Worm (Caenorhabditis elegans) whole organism, L2 larva: ENCODE results near the gene T22B7.7.

Experiments used
- fos-1 ChIP-seq: fragments of 150-350 bp; optimal IDR thresholded peaks from 2 replicates; lab custom pipeline; 2014; ENCODE audit warnings: missing biosample characterization, missing genetic modification characterization
- mdl-1 ChIP-seq, 2 experiments: fragments of 150-350 bp in 1 of 2; sonication (generic microtip) in 1 of 2; optimal IDR thresholded peaks; 2 replicates each; lab custom pipeline; 2017; ENCODE audit warnings: missing biosample characterization in 2 of 2, missing genetic modification characterization in 2 of 2
- unc-55 ChIP-seq: fragments of 150-350 bp; sonication (generic microtip); optimal IDR thresholded peaks from 3 replicates; lab custom pipeline; 2014; ENCODE audit warnings: missing biosample characterization, missing genetic modification reagents, missing genetic modification characterization

DNA sequence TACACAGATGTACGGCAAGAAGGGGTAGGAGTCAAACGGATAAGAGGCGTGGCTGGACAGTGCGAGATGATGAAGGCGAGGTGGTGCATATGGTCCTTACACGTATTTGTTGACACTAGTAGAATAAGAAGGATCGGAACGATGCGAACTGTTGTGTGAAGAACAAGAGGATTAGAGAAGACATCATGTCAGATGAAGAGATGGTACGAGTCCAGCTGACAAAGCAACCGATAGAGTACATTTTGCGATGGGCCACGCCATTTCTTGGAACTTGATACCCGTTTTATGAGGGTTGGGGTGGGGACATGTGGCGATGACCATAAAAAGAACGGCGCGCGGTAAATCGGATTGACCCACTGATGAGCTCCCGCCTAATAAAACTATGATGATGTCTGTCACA is 44.5 kb upstream of the T22B7.7 start:
- TF ChIP-seq unc-55 (no peak), mdl-1 (tag; optimal IDR thresholded peaks at IDR 0.05; lab: Kevin White, UChicago) (no peak), fos-1 (no peak)
